1 fruit fly cellular context compared by ENCODE assay signal in genomic region chr3L:3634107-3634737, dm6.
TF ChIP-seq lines count a peak whose summit lies in the region.

No protein-coding gene starts in this region.

TF ChIP-seq in whole organism, embryonic, 481 proteins besides CTCF, POLR2A, EP300 and RAD21 (continued from another document and continues in another):
- TF ChIP-seq CG9932 (GFP tag; IDR thresholded peaks at IDR 0.05; lab: Robert Waterston, UW), result 0 out of 2 replicates have a peak, but pooled peaks have one; percentile 20
- no peak for TF ChIP-seq rib (GFP tag; IDR thresholded peaks at IDR 0.05; lab: Robert Waterston, UW)
- peak in 1 of 2 experiments; percentile 86 for TF ChIP-seq Eip74EF (GFP tag; optimal IDR thresholded peaks at IDR 0.05; lab: Kevin White, UChicago)
- TF ChIP-seq Lhr (GFP tag; optimal IDR thresholded peaks at IDR 0.05; lab: Kevin White, UChicago), result peak; percentile 27
- TF ChIP-seq CG1233 (GFP tag; optimal IDR thresholded peaks at IDR 0.05; lab: Kevin White, UChicago), result peak; percentile 57
- peak; percentile 32 for TF ChIP-seq nom (GFP tag; optimal IDR thresholded peaks at IDR 0.05; lab: Kevin White, UChicago)
- peak; percentile 89 for TF ChIP-seq CG8388 (GFP tag; optimal IDR thresholded peaks at IDR 0.05; lab: Kevin White, UChicago)
- peak; percentile 82 for TF ChIP-seq CG11504 (tag; optimal IDR thresholded peaks at IDR 0.05; lab: Kevin White, UChicago)
- TF ChIP-seq bigmax (GFP tag; optimal IDR thresholded peaks at IDR 0.05; lab: Kevin White, UChicago), result no peak
- no peak for TF ChIP-seq CG31224 (GFP tag; IDR thresholded peaks at IDR 0.05; lab: Robert Waterston, UW)
- no peak for TF ChIP-seq chinmo (GFP tag; IDR thresholded peaks at IDR 0.05; lab: Robert Waterston, UW; ENCODE audit: partially characterized antibody)
- TF ChIP-seq trh (GFP tag; optimal IDR thresholded peaks at IDR 0.05; lab: Kevin White, UChicago), result no peak
- TF ChIP-seq CG10267 (tag; optimal IDR thresholded peaks at IDR 0.05; lab: Kevin White, UChicago), result peak; percentile 81
- no peak for TF ChIP-seq CG15479 (GFP tag; optimal IDR thresholded peaks at IDR 0.05; lab: Kevin White, UChicago)
- 0 out of 3 replicates have a peak, but pooled peaks have one; percentile 55 for TF ChIP-seq CG3726 (GFP tag; IDR thresholded peaks at IDR 0.05; lab: Robert Waterston, UW)
- 0 out of 3 replicates have a peak, but pooled peaks have one; percentile 42 for TF ChIP-seq CG11695 (GFP tag; IDR thresholded peaks at IDR 0.05; lab: Robert Waterston, UW)
- no peak for TF ChIP-seq HLH4C (GFP tag; IDR thresholded peaks at IDR 0.05; lab: Robert Waterston, UW; ENCODE audit: partially characterized antibody)
- no peak for TF ChIP-seq YL-1 (GFP tag; optimal IDR thresholded peaks at IDR 0.05; lab: Kevin White, UChicago)
- TF ChIP-seq Doc3 (GFP tag; IDR thresholded peaks at IDR 0.05; lab: Robert Waterston, UW; ENCODE audit: partially characterized antibody), result no peak
- no peak for TF ChIP-seq Myb (GFP tag; optimal IDR thresholded peaks at IDR 0.05; lab: Kevin White, UChicago)
- TF ChIP-seq CG13287 (GFP tag; IDR thresholded peaks at IDR 0.05; lab: Robert Waterston, UW; ENCODE audit: partially characterized antibody), result no peak
- TF ChIP-seq insv (GFP tag; optimal IDR thresholded peaks at IDR 0.05; lab: Kevin White, UChicago), result no peak
- no peak for TF ChIP-seq Aef1 (GFP tag; IDR thresholded peaks at IDR 0.05; lab: Robert Waterston, UW)
- no peak for TF ChIP-seq CG15514 (GFP tag; optimal IDR thresholded peaks at IDR 0.05; lab: Kevin White, UChicago)
- peak; percentile 35 for TF ChIP-seq twi (tag; optimal IDR thresholded peaks at IDR 0.05; lab: Kevin White, UChicago)
- no peak for TF ChIP-seq tio (GFP tag; optimal IDR thresholded peaks at IDR 0.05; lab: Kevin White, UChicago)
- peak; percentile 82 for TF ChIP-seq CG8924 (tag; optimal IDR thresholded peaks at IDR 0.05; lab: Kevin White, UChicago)
- peak; percentile 64 for TF ChIP-seq CG6254 (GFP tag; optimal IDR thresholded peaks at IDR 0.05; lab: Kevin White, UChicago)
- TF ChIP-seq H2.0 (GFP tag; IDR thresholded peaks at IDR 0.05; lab: Robert Waterston, UW), result no peak
- TF ChIP-seq disco-r (GFP tag; optimal IDR thresholded peaks at IDR 0.05; lab: Kevin White, UChicago), result no peak
- peak; percentile 57 for TF ChIP-seq Ptx1 (GFP tag; IDR thresholded peaks at IDR 0.05; lab: Robert Waterston, UW)
- peak; percentile 84 for TF ChIP-seq CG2678 (tag; optimal IDR thresholded peaks at IDR 0.05; lab: Kevin White, UChicago)
- no peak for TF ChIP-seq CG11247 (GFP tag; IDR thresholded peaks at IDR 0.05; lab: Robert Waterston, UW)
- no peak for TF ChIP-seq CHES-1-like (GFP tag; optimal IDR thresholded peaks at IDR 0.05; lab: Kevin White, UChicago)
- no peak for TF ChIP-seq tx (GFP tag; optimal IDR thresholded peaks at IDR 0.05; lab: Kevin White, UChicago)
- TF ChIP-seq CoRest (tag; optimal IDR thresholded peaks at IDR 0.05; lab: Kevin White, UChicago), result peak; percentile 75
- TF ChIP-seq pho (GFP tag; optimal IDR thresholded peaks at IDR 0.05; lab: Kevin White, UChicago), result no peak
- peak; percentile 21 for TF ChIP-seq CG9817 (tag; optimal IDR thresholded peaks at IDR 0.05; lab: Kevin White, UChicago)
- TF ChIP-seq CG12391 (tag; optimal IDR thresholded peaks at IDR 0.05; lab: Kevin White, UChicago), result peak; percentile 83
- no peak for TF ChIP-seq Max (GFP tag; optimal IDR thresholded peaks at IDR 0.05; lab: Kevin White, UChicago)
- no peak for TF ChIP-seq CG1603 (tag; optimal IDR thresholded peaks at IDR 0.05; lab: Kevin White, UChicago)
- no peak for TF ChIP-seq fd3F (GFP tag; optimal IDR thresholded peaks at IDR 0.05; lab: Kevin White, UChicago)
- 0 out of 2 replicates have a peak, but pooled peaks have one; percentile 15 for TF ChIP-seq CG32767 (GFP tag; IDR thresholded peaks at IDR 0.05; lab: Robert Waterston, UW)
- TF ChIP-seq E2f2 (GFP tag; IDR thresholded peaks at IDR 0.05; lab: Robert Waterston, UW), result peak; percentile 40; the same call in 1 of the 2 replicates
- TF ChIP-seq CG9876 (GFP tag; optimal IDR thresholded peaks at IDR 0.05; lab: Kevin White, UChicago), result no peak
- peak; percentile 60 for TF ChIP-seq ATbp (GFP tag; optimal IDR thresholded peaks at IDR 0.05; lab: Kevin White, UChicago)
- no peak for TF ChIP-seq CG14050 (GFP tag; IDR thresholded peaks at IDR 0.05; lab: Robert Waterston, UW)
- TF ChIP-seq CG32772 (GFP tag; IDR thresholded peaks at IDR 0.05; lab: Robert Waterston, UW), result peak; percentile 22; the same call in 1 of the 2 replicates
- TF ChIP-seq oc (tag; optimal IDR thresholded peaks at IDR 0.05; lab: Kevin White, UChicago), result peak; percentile 89
- TF ChIP-seq CG11723 (GFP tag; optimal IDR thresholded peaks at IDR 0.05; lab: Kevin White, UChicago), result peak; percentile 54
- no peak for TF ChIP-seq Atf-2 (GFP tag; optimal IDR thresholded peaks at IDR 0.05; lab: Kevin White, UChicago)
- peak; percentile 25; the same call in 1 of the 2 replicates for TF ChIP-seq peb (GFP tag; IDR thresholded peaks at IDR 0.05; lab: Robert Waterston, UW)
- no peak for TF ChIP-seq CG10565 (GFP tag; optimal IDR thresholded peaks at IDR 0.05; lab: Kevin White, UChicago)
- TF ChIP-seq HLHmδ (GFP tag; optimal IDR thresholded peaks at IDR 0.05; lab: Kevin White, UChicago), result no peak
- no peak for TF ChIP-seq CG14667 (GFP tag; IDR thresholded peaks at IDR 0.05; lab: Robert Waterston, UW)
- peak; percentile 77 for TF ChIP-seq Oli (tag; optimal IDR thresholded peaks at IDR 0.05; lab: Kevin White, UChicago)
- TF ChIP-seq CG13894 (tag; optimal IDR thresholded peaks at IDR 0.05; lab: Kevin White, UChicago), result no peak
- no peak for TF ChIP-seq CG18599 (GFP tag; optimal IDR thresholded peaks at IDR 0.05; lab: Kevin White, UChicago)
- TF ChIP-seq CG15696 (tag; optimal IDR thresholded peaks at IDR 0.05; lab: Kevin White, UChicago), result peak; percentile 56
- no peak for TF ChIP-seq pum (GFP tag; optimal IDR thresholded peaks at IDR 0.05; lab: Kevin White, UChicago)
- TF ChIP-seq CG13296 (GFP tag; optimal IDR thresholded peaks at IDR 0.05; lab: Kevin White, UChicago), result no peak
- TF ChIP-seq dmrt11E (tag; optimal IDR thresholded peaks at IDR 0.05; lab: Kevin White, UChicago), result peak; percentile 77
- no peak for TF ChIP-seq Ets97D (GFP tag; optimal IDR thresholded peaks at IDR 0.05; lab: Kevin White, UChicago)
- TF ChIP-seq Usf (GFP tag; optimal IDR thresholded peaks at IDR 0.05; lab: Kevin White, UChicago), result no peak
- TF ChIP-seq CG10654 (GFP tag; optimal IDR thresholded peaks at IDR 0.05; lab: Kevin White, UChicago), result peak; percentile 33
- no peak for TF ChIP-seq pb (GFP tag; optimal IDR thresholded peaks at IDR 0.05; lab: Kevin White, UChicago)
- no peak for TF ChIP-seq wdn (GFP tag; IDR thresholded peaks at IDR 0.05; lab: Robert Waterston, UW)
- peak; percentile 5 for TF ChIP-seq Jarid2 (GFP tag; optimal IDR thresholded peaks at IDR 0.05; lab: Kevin White, UChicago)
- no peak for TF ChIP-seq CG12236 (GFP tag; optimal IDR thresholded peaks at IDR 0.05; lab: Kevin White, UChicago)
- no peak for TF ChIP-seq CG11398 (GFP tag; optimal IDR thresholded peaks at IDR 0.05; lab: Kevin White, UChicago)
- TF ChIP-seq CG31388 (GFP tag; optimal IDR thresholded peaks at IDR 0.05; lab: Kevin White, UChicago), result no peak
- TF ChIP-seq bsh (GFP tag; optimal IDR thresholded peaks at IDR 0.05; lab: Kevin White, UChicago), result peak; percentile 2 to 85
- no peak for TF ChIP-seq CG9609 (GFP tag; optimal IDR thresholded peaks at IDR 0.05; lab: Kevin White, UChicago)
- TF ChIP-seq HLH3B (GFP tag; IDR thresholded peaks at IDR 0.05; lab: Robert Waterston, UW), result peak; percentile 73
- TF ChIP-seq CG6791 (GFP tag; IDR thresholded peaks at IDR 0.05; lab: Robert Waterston, UW; ENCODE audit: partially characterized antibody), result no peak
- no peak for TF ChIP-seq CG7372 (GFP tag; IDR thresholded peaks at IDR 0.05; lab: Robert Waterston, UW)
- no peak for TF ChIP-seq nau (GFP tag; optimal IDR thresholded peaks at IDR 0.05; lab: Kevin White, UChicago)
- no peak for TF ChIP-seq sens-2 (GFP tag; IDR thresholded peaks at IDR 0.05; lab: Robert Waterston, UW)
- no peak for TF ChIP-seq BtbVII (GFP tag; optimal IDR thresholded peaks at IDR 0.05; lab: Kevin White, UChicago)
- TF ChIP-seq Sox100B (GFP tag; optimal IDR thresholded peaks at IDR 0.05; lab: Kevin White, UChicago), result peak; percentile 81
- no peak for TF ChIP-seq Hsf (GFP tag; optimal IDR thresholded peaks at IDR 0.05; lab: Kevin White, UChicago)
- TF ChIP-seq grau (tag; optimal IDR thresholded peaks at IDR 0.05; lab: Kevin White, UChicago), result peak; percentile 73
- TF ChIP-seq gcm2 (GFP tag; optimal IDR thresholded peaks at IDR 0.05; lab: Kevin White, UChicago), result no peak
- TF ChIP-seq lola (GFP tag; optimal IDR thresholded peaks at IDR 0.05; lab: Kevin White, UChicago), result peak in 1 of 3 experiments; percentile 78
- no peak for TF ChIP-seq CG7963 (GFP tag; IDR thresholded peaks at IDR 0.05; lab: Robert Waterston, UW; ENCODE audit: partially characterized antibody)
- no peak for TF ChIP-seq klu (GFP tag; IDR thresholded peaks at IDR 0.05; lab: Robert Waterston, UW)
- no peak for TF ChIP-seq hb (GFP tag; IDR thresholded peaks at IDR 0.05; lab: Robert Waterston, UW; ENCODE audit: partially characterized antibody)
- TF ChIP-seq Antp (GFP tag; optimal IDR thresholded peaks at IDR 0.05; lab: Kevin White, UChicago), result no peak
- peak; percentile 58 for TF ChIP-seq CG6813 (GFP tag; optimal IDR thresholded peaks at IDR 0.05; lab: Kevin White, UChicago)
- no peak for TF ChIP-seq sna (GFP tag; IDR thresholded peaks at IDR 0.05; lab: Robert Waterston, UW; ENCODE audit: partially characterized antibody)
- TF ChIP-seq zen (tag; optimal IDR thresholded peaks at IDR 0.05; lab: Kevin White, UChicago), result peak; percentile 15
- no peak for TF ChIP-seq CG2116 (GFP tag; optimal IDR thresholded peaks at IDR 0.05; lab: Kevin White, UChicago)
- peak; percentile 42 for TF ChIP-seq ewg (GFP tag; optimal IDR thresholded peaks at IDR 0.05; lab: Kevin White, UChicago)
- no peak for TF ChIP-seq usp (GFP tag; optimal IDR thresholded peaks at IDR 0.05; lab: Kevin White, UChicago)
- TF ChIP-seq Hr78 (GFP tag; optimal IDR thresholded peaks at IDR 0.05; lab: Kevin White, UChicago), result peak in 1 of 2 experiments; percentile 70
- no peak for TF ChIP-seq vnd (GFP tag; IDR thresholded peaks at IDR 0.05; lab: Robert Waterston, UW; ENCODE audit: partially characterized antibody)
- TF ChIP-seq ci (GFP tag; IDR thresholded peaks at IDR 0.05; lab: Robert Waterston, UW), result peak; percentile 75; the same call in 2 of the 3 replicates
- TF ChIP-seq sug (tag; optimal IDR thresholded peaks at IDR 0.05; lab: Kevin White, UChicago), result peak; percentile 20
- no peak for TF ChIP-seq ac (GFP tag; optimal IDR thresholded peaks at IDR 0.05; lab: Kevin White, UChicago)
- TF ChIP-seq her (GFP tag; optimal IDR thresholded peaks at IDR 0.05; lab: Kevin White, UChicago), result no peak
- TF ChIP-seq scrt (GFP tag; optimal IDR thresholded peaks at IDR 0.05; lab: Kevin White, UChicago), result peak; percentile 50
- TF ChIP-seq ttk (GFP tag; IDR thresholded peaks at IDR 0.05; lab: Robert Waterston, UW), result no peak; the same call in 1 of the 2 replicates
- peak; percentile 16 for TF ChIP-seq CG6654 (GFP tag; optimal IDR thresholded peaks at IDR 0.05; lab: Kevin White, UChicago)
- TF ChIP-seq cg (GFP tag; optimal IDR thresholded peaks at IDR 0.05; lab: Kevin White, UChicago), result no peak
- peak; percentile 7 for TF ChIP-seq CG1602 (GFP tag; optimal IDR thresholded peaks at IDR 0.05; lab: Kevin White, UChicago)
- TF ChIP-seq cas (GFP tag; IDR thresholded peaks at IDR 0.05; lab: Robert Waterston, UW), result no peak
- TF ChIP-seq ranshi (GFP tag; IDR thresholded peaks at IDR 0.05; lab: Robert Waterston, UW), result peak; percentile 52
- TF ChIP-seq CG14441 (GFP tag; IDR thresholded peaks at IDR 0.05; lab: Robert Waterston, UW), result 0 out of 2 replicates have a peak, but pooled peaks have one; percentile 25
- TF ChIP-seq Dip3 (GFP tag; optimal IDR thresholded peaks at IDR 0.05; lab: Kevin White, UChicago), result no peak
- peak; percentile 13 for TF ChIP-seq ind (GFP tag; optimal IDR thresholded peaks at IDR 0.05; lab: Kevin White, UChicago)
- no peak for TF ChIP-seq bab2 (GFP tag; optimal IDR thresholded peaks at IDR 0.05; lab: Kevin White, UChicago)
- no peak for TF ChIP-seq Camta (GFP tag; optimal IDR thresholded peaks at IDR 0.05; lab: Kevin White, UChicago)
- no peak for TF ChIP-seq tna (GFP tag; IDR thresholded peaks at IDR 0.05; lab: Robert Waterston, UW; ENCODE audit: partially characterized antibody)
- no peak for TF ChIP-seq chif (GFP tag; optimal IDR thresholded peaks at IDR 0.05; lab: Kevin White, UChicago)
- TF ChIP-seq dmrt99B (tag; optimal IDR thresholded peaks at IDR 0.05; lab: Kevin White, UChicago), result peak; percentile 87
- peak; percentile 49 for TF ChIP-seq CG2875 (GFP tag; optimal IDR thresholded peaks at IDR 0.05; lab: Kevin White, UChicago)
- TF ChIP-seq CG18619 (GFP tag; optimal IDR thresholded peaks at IDR 0.05; lab: Kevin White, UChicago), result peak; percentile 5
- TF ChIP-seq CG7556 (GFP tag; optimal IDR thresholded peaks at IDR 0.05; lab: Kevin White, UChicago), result peak; percentile 73
- peak; percentile 86 for TF ChIP-seq gem (tag; optimal IDR thresholded peaks at IDR 0.05; lab: Kevin White, UChicago)
- TF ChIP-seq gt (GFP tag; IDR thresholded peaks at IDR 0.05; lab: Robert Waterston, UW), result no peak
- TF ChIP-seq dysf (GFP tag; IDR thresholded peaks at IDR 0.05; lab: Robert Waterston, UW), result peak; percentile 61; the same call in 1 of the 3 replicates
- TF ChIP-seq CG3847 (GFP tag; IDR thresholded peaks at IDR 0.05; lab: Robert Waterston, UW), result no peak
- no peak for TF ChIP-seq Sry-δ (GFP tag; optimal IDR thresholded peaks at IDR 0.05; lab: Kevin White, UChicago)
- no peak for TF ChIP-seq dm (GFP tag; optimal IDR thresholded peaks at IDR 0.05; lab: Kevin White, UChicago)
- TF ChIP-seq eve (GFP tag; optimal IDR thresholded peaks at IDR 0.05; lab: Kevin White, UChicago), result peak in 1 of 2 experiments; percentile 80
- TF ChIP-seq Rfx (GFP tag; IDR thresholded peaks at IDR 0.05; lab: Robert Waterston, UW), result no peak
- no peak for TF ChIP-seq CG12769 (tag; optimal IDR thresholded peaks at IDR 0.05; lab: Kevin White, UChicago)
- TF ChIP-seq pzg (GFP tag; optimal IDR thresholded peaks at IDR 0.05; lab: Kevin White, UChicago), result no peak
- TF ChIP-seq CG8359 (GFP tag; optimal IDR thresholded peaks at IDR 0.05; lab: Kevin White, UChicago; ENCODE audit: borderline replicate concordance), result peak; percentile 29
- TF ChIP-seq CG7928 (GFP tag; optimal IDR thresholded peaks at IDR 0.05; lab: Kevin White, UChicago), result no peak
- peak; percentile 87 for TF ChIP-seq vvl (GFP tag; IDR thresholded peaks at IDR 0.05; lab: Robert Waterston, UW)
- peak; percentile 22 for TF ChIP-seq Dek (tag; optimal IDR thresholded peaks at IDR 0.05; lab: Kevin White, UChicago)
